Fruit fly (Drosophila melanogaster): ENCODE data around the gene ClC-a.

DNA sequence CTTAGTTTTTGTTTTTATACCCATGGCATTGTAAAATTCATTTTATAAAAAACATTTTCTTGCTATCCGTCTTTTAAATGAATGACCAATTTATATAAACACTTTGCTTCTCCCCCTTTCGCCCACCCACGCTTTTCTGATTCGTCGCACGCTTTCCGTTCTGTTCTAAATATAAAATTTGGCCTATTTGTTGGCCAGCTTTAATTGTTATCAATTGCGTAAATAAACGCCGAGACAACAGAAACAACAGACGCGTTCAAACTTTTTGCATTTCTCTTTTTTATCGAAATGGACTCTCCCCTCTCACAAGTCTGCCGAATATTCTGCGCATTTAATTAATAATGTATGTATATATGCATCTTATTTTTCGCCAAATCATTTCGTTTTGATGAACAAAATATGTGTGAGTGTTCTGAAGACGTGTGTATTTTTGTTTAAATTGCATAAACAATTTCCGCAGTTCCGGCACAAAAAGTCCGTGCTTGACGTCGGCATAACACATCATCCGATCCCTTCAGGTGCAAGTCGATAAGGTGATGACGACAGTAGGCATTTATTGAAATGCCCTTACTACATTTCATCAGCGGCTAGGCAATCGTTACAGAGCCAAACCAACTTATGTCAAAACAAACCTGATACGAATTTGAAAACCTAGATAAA, 55.7 kb downstream of the ClC-a start:
- TF ChIP-seq Myc (optimal IDR thresholded peaks at IDR 0.05) (no peak), Sin3A (optimal IDR thresholded peaks at IDR 0.05) (no peak), h (optimal IDR thresholded peaks at IDR 0.05) (no peak), ttk (optimal IDR thresholded peaks at IDR 0.05) (no peak), psq (optimal IDR thresholded peaks at IDR 0.05) (no peak), insv (optimal IDR thresholded peaks at IDR 0.05) (no peak)

All from Kc167 (cell line).